Fruit fly (Drosophila melanogaster) whole organism, adult: ENCODE measurements around the gene CG7714.

ENCODE experiments used
- CG5204 ChIP-seq: fragments of 200-800 bp; sonication (Bioruptor generic); optimal IDR thresholded peaks from 2 replicates; lab custom pipeline; 2016; ENCODE audit warnings: missing biosample characterization, missing genetic modification characterization
- CG7101 ChIP-seq: fragments of 200-800 bp; sonication (Bioruptor generic); optimal IDR thresholded peaks from 2 replicates; lab custom pipeline; 2018; ENCODE audit warnings: missing biosample characterization, mild to moderate bottlenecking, missing genetic modification characterization, moderate library complexity
- Mnt ChIP-seq: fragments of 200-800 bp; sonication (Bioruptor generic); optimal IDR thresholded peaks from 2 replicates; lab custom pipeline; 2016; ENCODE audit warnings: missing biosample characterization, mild to moderate bottlenecking, missing genetic modification characterization
- pad ChIP-seq: fragments of 200-800 bp; sonication (Bioruptor generic); optimal IDR thresholded peaks from 3 replicates; lab custom pipeline; 2017; ENCODE audit warnings: missing biosample characterization, missing genetic modification characterization, mild to moderate bottlenecking, moderate library complexity, missing genetic modification reagents
- toe ChIP-seq: fragments of 200-800 bp; sonication (Bioruptor generic); optimal IDR thresholded peaks from 2 replicates; lab custom pipeline; 2016; ENCODE audit warnings: missing biosample characterization, missing genetic modification characterization

The CG7714 gene

DNA sequence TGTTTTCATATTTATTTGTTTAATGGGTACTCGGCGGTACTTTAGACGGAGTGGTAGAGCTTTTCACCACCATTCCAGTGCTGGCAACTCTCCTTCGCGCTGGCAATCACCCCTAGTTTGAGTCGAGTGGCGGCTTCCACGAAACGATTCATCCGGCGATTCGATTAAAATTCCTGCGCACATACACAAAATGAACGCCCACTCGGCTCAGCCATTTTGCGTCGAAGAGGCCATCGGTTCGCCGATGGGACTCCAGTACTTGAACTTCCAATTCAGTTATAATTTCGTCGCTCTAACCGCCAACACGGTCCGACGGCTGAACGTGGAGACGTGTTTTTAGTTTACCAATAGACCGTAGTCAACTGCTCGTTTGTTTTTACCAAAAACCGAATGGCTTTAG is 45.9 kb downstream of the CG7714 start, which contains the start of the genes CG46318 and ChT:
Gene CG46318 (plus strand): TSS at position 273 of the 400 bp plus-strand sequence.
Gene ChT (plus strand): TSS at position 273 of the 400 bp plus-strand sequence.
- TF ChIP-seq CG5204 (GFP tag; lab: Kevin White, UChicago): no peak
- peak; percentile 87 for TF ChIP-seq pad (GFP tag; lab: Kevin White, UChicago)

DNA sequence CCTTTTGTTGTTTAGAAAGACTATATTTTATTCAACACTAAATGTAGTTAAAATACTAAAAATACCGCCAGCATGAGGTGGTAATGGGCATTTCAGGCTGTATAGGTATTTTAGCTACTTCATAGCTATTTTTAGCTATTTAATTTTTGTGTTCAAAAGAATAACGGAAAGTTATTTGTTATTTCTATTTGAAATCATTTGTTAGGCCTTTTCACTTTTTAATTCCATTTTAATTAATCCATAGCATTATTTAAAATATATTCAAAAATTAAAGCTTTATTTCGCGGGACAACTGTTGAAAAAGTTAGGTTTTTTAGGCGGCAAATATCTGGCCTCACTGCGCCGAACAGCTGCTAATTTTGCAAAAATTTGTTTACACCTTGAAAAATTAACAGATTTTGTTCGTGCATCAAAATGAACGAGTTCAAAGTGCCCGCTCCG is 48.7 kb downstream of the CG7714 start, which contains the start of the genes dind and CG7706:
Gene dind (minus strand): TSS at position 40 of the 441 bp plus-strand sequence.
Gene CG7706 (plus strand): TSS at position 319 of the 441 bp plus-strand sequence.
- TF ChIP-seq pad (GFP tag; lab: Kevin White, UChicago) (no peak), Mnt (GFP tag; lab: Kevin White, UChicago) (peak; percentile 2), toe (GFP tag; lab: Kevin White, UChicago) (peak; percentile 12), CG7101 (peak; percentile 6), CG5204 (GFP tag; lab: Kevin White, UChicago) (no peak)
